Worm (Caenorhabditis elegans) whole organism, young adult: ENCODE results near the gene C32H11.3.

ENCODE experiments used
- D2030.7 ChIP-seq: fragments of 200-800 bp; sonication (Bioruptor generic); IDR thresholded peaks from 2 replicates; pipeline ENCODE4 v1.3.6; 2022; ENCODE audit warnings: missing genetic modification reagents, missing genetic modification characterization, missing compliant biosample characterization
- F55B11.4 ChIP-seq: sonication (generic microtip); optimal IDR thresholded peaks from 2 replicates; lab custom pipeline; 2016; ENCODE audit warnings: missing compliant biosample characterization, missing genetic modification characterization, borderline replicate concordance; ENCODE audit not compliant: insufficient read depth
- K12H6.12 ChIP-seq: fragments of 200-800 bp; sonication (Bioruptor generic); optimal IDR thresholded peaks from 2 replicates; lab custom pipeline; 2018; ENCODE audit warnings: mild to moderate bottlenecking, missing genetic modification characterization, missing compliant biosample characterization
- T07F8.4 ChIP-seq: sonication (generic microtip); optimal IDR thresholded peaks from 2 replicates; lab custom pipeline; 2016; ENCODE audit warnings: mild to moderate bottlenecking, missing genetic modification characterization, moderate library complexity, missing compliant biosample characterization
- Y53F4B.3 ChIP-seq: fragments of 200-800 bp; sonication (Bioruptor generic); IDR thresholded peaks from 2 replicates; pipeline ENCODE4 v1.3.6; 2022; ENCODE audit warnings: missing genetic modification reagents, missing genetic modification characterization, missing compliant biosample characterization
- Y53G8AR.9 ChIP-seq: fragments of 200-800 bp; sonication (Bioruptor generic); conservative IDR thresholded peaks from 2 replicates; pipeline ENCODE4 v1.3.6; 2022; ENCODE audit warnings: missing genetic modification reagents, missing genetic modification characterization, missing compliant biosample characterization
- attf-6 ChIP-seq: fragments of 200-800 bp; sonication (Bioruptor generic); IDR thresholded peaks from 2 replicates; pipeline ENCODE4 v1.3.6; 2022; ENCODE audit warnings: missing genetic modification reagents, missing genetic modification characterization, missing compliant biosample characterization
- cebp-1 ChIP-seq, 2 experiments: fragments of 200-800 bp in 1 of 2; sonication (Bioruptor generic) in 1 of 2; sonication (generic microtip) in 1 of 2; IDR thresholded peaks in 1 of 2; optimal IDR thresholded peaks in 1 of 2; 2 replicates each; pipeline versions ENCODE4 v1.3.6 to Lab custom; 2017 to 2022; ENCODE audit warnings: missing compliant biosample characterization in 2 of 2, missing genetic modification characterization in 2 of 2, mild to moderate bottlenecking in 1 of 2, missing genetic modification reagents in 1 of 2, moderate library complexity in 1 of 2
- ceh-40 ChIP-seq: fragments of 200-800 bp; sonication (Bioruptor generic); IDR thresholded peaks from 2 replicates; pipeline ENCODE4 v1.3.6; 2022; ENCODE audit warnings: missing genetic modification characterization, missing compliant biosample characterization
- ceh-58 ChIP-seq: fragments of 200-800 bp; sonication (Bioruptor generic); IDR thresholded peaks from 2 replicates; pipeline ENCODE4 v1.3.6; 2022; ENCODE audit warnings: missing genetic modification characterization, missing compliant biosample characterization
- chd-7 ChIP-seq: sonication (generic microtip); optimal IDR thresholded peaks from 2 replicates; lab custom pipeline; 2016; ENCODE audit warnings: mild to moderate bottlenecking, missing genetic modification characterization, moderate library complexity, missing compliant biosample characterization
- die-1 ChIP-seq: sonication (generic microtip); optimal IDR thresholded peaks from 2 replicates; lab custom pipeline; 2016; ENCODE audit warnings: missing genotype, mild to moderate bottlenecking, missing genetic modification characterization, missing compliant biosample characterization
- dpl-1 ChIP-seq: fragments of 150-350 bp; optimal IDR thresholded peaks from 2 replicates; lab custom pipeline; 2014; ENCODE audit warnings: missing biosample characterization, missing genetic modification reagents, missing genetic modification characterization
- efl-1 ChIP-seq: fragments of 150-350 bp; optimal IDR thresholded peaks from 2 replicates; lab custom pipeline; 2014; ENCODE audit warnings: missing biosample characterization, missing genetic modification reagents, missing genetic modification characterization
- ets-4 ChIP-seq: fragments of 200-800 bp; sonication (Bioruptor generic); optimal IDR thresholded peaks from 2 replicates; lab custom pipeline; 2018; ENCODE audit warnings: mild to moderate bottlenecking, missing genetic modification characterization, missing compliant biosample characterization
- hsf-1 ChIP-seq: fragments of 200-800 bp; sonication (Bioruptor generic); IDR thresholded peaks from 2 replicates; pipeline ENCODE4 v1.3.6; 2022; ENCODE audit warnings: missing genetic modification reagents, missing genetic modification characterization, missing compliant biosample characterization
- madf-10 ChIP-seq: sonication (generic microtip); optimal IDR thresholded peaks from 2 replicates; lab custom pipeline; 2016; ENCODE audit warnings: mild to moderate bottlenecking, missing genetic modification characterization, missing compliant biosample characterization
- nhr-27 ChIP-seq: fragments of 200-800 bp; sonication (Bioruptor generic); optimal IDR thresholded peaks from 2 replicates; lab custom pipeline; 2018; ENCODE audit warnings: mild to moderate bottlenecking, missing genetic modification characterization, moderate library complexity, missing compliant biosample characterization
- nhr-80 ChIP-seq: sonication (generic microtip); optimal IDR thresholded peaks from 2 replicates; lab custom pipeline; 2016; ENCODE audit warnings: missing genetic modification characterization, missing compliant biosample characterization
- rcor-1 ChIP-seq: fragments of 200-800 bp; sonication (Bioruptor generic); IDR thresholded peaks from 2 replicates; pipeline ENCODE4 v1.3.6; 2022; ENCODE audit warnings: missing genetic modification reagents, missing genetic modification characterization, missing compliant biosample characterization
- rpc-1 ChIP-seq, 2 experiments: fragments of 150-350 bp in 1 of 2; sonication (generic microtip) in 1 of 2; optimal IDR thresholded peaks; 2 replicates each; lab custom pipeline; 2014 to 2018; ENCODE audit warnings: missing biosample characterization in 1 of 2, missing genetic modification characterization in 1 of 2, missing genetic modification reagents in 1 of 2, missing genotype in 1 of 2
- snpc-1.1 ChIP-seq: sonication (generic microtip); optimal IDR thresholded peaks from 2 replicates; lab custom pipeline; 2017; ENCODE audit warnings: missing genetic modification characterization, mild to moderate bottlenecking, missing compliant biosample characterization, antibody characterized with exemption, moderate library complexity, missing genotype, missing genetic modification reagents; ENCODE audit not compliant: insufficient read depth
- snpc-1.3 ChIP-seq: sonication (generic microtip); optimal IDR thresholded peaks from 2 replicates; lab custom pipeline; 2017; ENCODE audit warnings: missing genetic modification characterization, mild to moderate bottlenecking, missing compliant biosample characterization, antibody characterized with exemption, moderate library complexity, missing genotype, missing genetic modification reagents; ENCODE audit not compliant: insufficient read depth
- somi-1 ChIP-seq: fragments of 200-800 bp; sonication (Bioruptor generic); optimal IDR thresholded peaks from 2 replicates; lab custom pipeline; 2018; ENCODE audit warnings: mild to moderate bottlenecking, missing genetic modification characterization, missing compliant biosample characterization
- sptf-2 ChIP-seq: fragments of 200-800 bp; sonication (Bioruptor generic); optimal IDR thresholded peaks from 2 replicates; lab custom pipeline; 2018; ENCODE audit warnings: mild to moderate bottlenecking, missing genetic modification characterization, missing compliant biosample characterization
- unc-62 ChIP-seq: fragments of 150-350 bp; optimal IDR thresholded peaks from 2 replicates; lab custom pipeline; 2014; ENCODE audit warnings: missing biosample characterization, missing genetic modification reagents, missing genetic modification characterization
- zfh-2 ChIP-seq: fragments of 200-800 bp; sonication (Bioruptor generic); conservative IDR thresholded peaks from 2 replicates; pipeline ENCODE4 v1.3.6; 2022; ENCODE audit warnings: missing genetic modification reagents, missing genetic modification characterization, missing compliant biosample characterization
- ztf-22 ChIP-seq: fragments of 200-800 bp; sonication (Bioruptor generic); optimal IDR thresholded peaks from 2 replicates; lab custom pipeline; 2018; ENCODE audit warnings: mild to moderate bottlenecking, missing genetic modification characterization, moderate library complexity, missing compliant biosample characterization
- ztf-28 ChIP-seq: fragments of 200-800 bp; sonication (Bioruptor generic); IDR thresholded peaks from 2 replicates; pipeline ENCODE4 v1.3.6; 2022; ENCODE audit warnings: missing genetic modification reagents, missing genetic modification characterization, missing compliant biosample characterization

The C32H11.3 gene

DNA sequence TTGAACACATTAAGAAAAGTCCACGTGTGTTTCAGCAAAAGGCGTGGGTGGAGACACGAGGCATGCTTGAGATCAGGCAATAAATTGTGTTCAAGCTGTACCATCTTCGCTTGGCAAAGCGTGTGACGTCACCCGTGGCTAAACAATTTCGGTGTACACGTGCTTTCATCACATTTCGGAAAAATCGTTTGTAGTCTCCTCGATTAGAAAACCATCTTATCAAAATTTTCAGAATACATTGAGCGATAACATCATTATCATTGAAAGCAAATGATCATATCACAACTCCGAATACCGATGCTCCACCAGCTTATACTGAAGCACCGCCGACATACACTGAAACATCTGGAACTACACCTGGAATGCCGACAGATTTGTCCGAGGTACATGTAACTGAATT, 16.8 kb upstream of the C32H11.3 start:
- peak; percentile 18 for TF ChIP-seq nhr-80 (tag; lab: Kevin White, UChicago)
- TF ChIP-seq hsf-1: no peak

DNA sequence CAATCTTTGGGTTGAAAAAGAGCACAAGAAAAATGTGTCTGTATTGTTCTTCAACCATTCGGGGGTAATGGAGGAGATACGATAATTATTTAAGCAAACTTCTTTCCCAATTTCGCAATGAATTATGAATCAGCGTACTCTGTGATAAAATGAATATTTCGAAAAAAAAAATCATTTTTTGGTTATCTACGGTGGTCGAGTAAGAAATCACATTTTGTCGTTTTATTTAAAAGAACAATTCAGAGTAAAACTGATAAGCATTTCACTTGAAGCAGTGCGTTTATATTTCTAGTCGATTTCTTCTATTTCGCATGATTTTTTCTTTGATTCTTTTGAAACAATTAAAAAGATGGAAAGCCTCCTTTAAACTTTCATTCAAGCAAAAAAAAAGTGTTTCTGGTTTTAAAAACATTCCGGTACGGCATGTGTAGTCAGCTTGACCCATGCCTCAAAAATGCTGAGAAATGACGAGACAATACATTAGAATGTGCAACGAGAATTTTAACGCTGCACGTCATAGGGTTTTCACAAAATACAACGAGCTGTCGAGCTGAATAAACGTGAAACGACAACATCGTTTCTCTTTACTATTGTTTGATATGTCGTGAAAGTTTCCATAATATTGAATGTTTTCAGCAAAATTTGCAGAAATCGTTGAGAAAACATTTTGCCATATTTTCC, 15.8 kb upstream of the C32H11.3 start, which contains the start of gene K08D8.2:
Gene K08D8.2, plus strand, starts transcription at position 631 of the 681 bp plus-strand sequence.
- TF ChIP-seq snpc-1.1 (tag; lab: Kevin White, UChicago): no peak
- peak; percentile 37 for TF ChIP-seq nhr-80 (tag; lab: Kevin White, UChicago)
- 0 out of 2 replicates have a peak, but pooled peaks have one; percentile 23 for TF ChIP-seq cebp-1 (GFP tag; IDR thresholded peaks at IDR 0.05; lab: Robert Waterston, UW)
- peak; percentile 10 for TF ChIP-seq cebp-1 (tag; optimal IDR thresholded peaks at IDR 0.05; lab: Kevin White, UChicago)
- TF ChIP-seq nhr-27 (tag; lab: Kevin White, UChicago): no peak
- no peak for TF ChIP-seq D2030.7 (GFP tag; lab: Robert Waterston, UW)

DNA sequence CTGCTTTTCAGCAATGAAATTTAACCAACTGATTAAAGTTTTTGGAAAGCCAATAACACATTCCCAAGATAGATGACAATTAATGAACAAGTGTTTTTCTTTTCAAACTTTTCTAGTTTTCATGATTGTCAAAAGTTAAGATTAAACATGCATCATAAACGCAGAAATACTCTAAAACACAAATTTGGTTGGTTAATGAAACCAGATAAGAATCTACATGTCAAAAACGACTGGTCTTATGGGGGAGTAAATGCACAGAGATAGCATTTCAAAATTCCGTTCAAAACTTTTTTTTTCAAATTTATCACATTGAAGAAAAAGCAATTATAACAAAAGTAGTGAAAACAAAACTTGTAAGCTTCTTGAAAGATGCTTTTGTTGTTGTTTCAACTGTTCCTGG, 14.7 kb upstream of the C32H11.3 start:
- TF ChIP-seq zfh-2 (GFP tag; lab: Robert Waterston, UW) (no peak), nhr-80 (tag; lab: Kevin White, UChicago) (peak; percentile 43), ceh-40 (GFP tag; lab: Robert Waterston, UW) (no peak), chd-7 (tag; lab: Kevin White, UChicago) (no peak), attf-6 (GFP tag; lab: Robert Waterston, UW) (no peak), F55B11.4 (tag; lab: Kevin White, UChicago) (no peak), ztf-28 (GFP tag; lab: Robert Waterston, UW) (no peak)
- TF ChIP-seq, all 124 proteins: peak for 1

DNA sequence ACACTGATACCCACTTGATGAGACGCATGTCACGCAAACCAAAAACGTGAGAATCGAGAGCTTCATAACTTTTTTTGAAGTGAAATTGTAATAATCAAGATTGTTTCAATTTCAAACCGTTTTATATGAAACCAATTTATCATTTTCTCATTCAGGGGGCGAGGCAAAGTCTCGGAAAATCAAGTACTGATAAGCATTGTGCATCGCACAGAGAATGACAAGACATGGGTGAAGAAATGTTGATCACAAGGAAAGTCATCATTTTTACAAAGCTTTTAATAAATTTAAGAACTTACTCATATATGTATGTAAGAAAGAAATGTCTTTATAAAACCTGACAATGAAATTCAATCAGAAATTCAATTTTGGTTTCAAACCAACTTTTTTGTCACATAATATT, 11.8 kb upstream of the C32H11.3 start, which contains the start of gene K08D8.3:
Gene K08D8.3, minus strand, starts transcription at position 131 of the 400 bp plus-strand sequence.
- TF ChIP-seq nhr-80 (tag; lab: Kevin White, UChicago) (peak; percentile 75), rpc-1 (optimal IDR thresholded peaks at IDR 0.05; lab: Kevin White, UChicago) (no peak), rpc-1 (tag; optimal IDR thresholded peaks at IDR 0.05; lab: Kevin White, UChicago) (no peak)
- TF ChIP-seq, all 124 proteins: peak for 1

DNA sequence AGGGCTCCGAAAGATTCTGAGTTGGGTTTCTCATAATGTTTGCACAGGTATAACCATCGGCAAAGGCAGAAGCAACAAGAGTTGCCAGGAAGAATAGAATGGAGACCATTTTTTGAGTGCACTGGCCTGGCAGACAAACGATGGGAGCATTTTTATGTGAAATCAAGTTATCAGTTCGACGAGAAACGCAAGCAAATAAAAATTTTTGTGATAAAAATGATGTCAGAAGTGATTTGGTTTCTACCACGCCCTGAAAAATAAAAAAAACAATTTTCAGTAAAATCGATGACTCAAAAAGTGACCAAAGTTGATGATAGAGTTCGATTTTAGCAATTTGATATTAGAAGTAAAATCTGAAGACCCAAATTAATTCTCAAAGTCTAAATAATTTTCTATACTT, 8.5 kb upstream of the C32H11.3 start, which contains the start of gene K08D8.4:
Gene K08D8.4, minus strand, starts transcription at position 128 of the 400 bp plus-strand sequence.
- TF ChIP-seq nhr-80 (tag; lab: Kevin White, UChicago) (peak; percentile 74), snpc-1.3 (no peak)

DNA sequence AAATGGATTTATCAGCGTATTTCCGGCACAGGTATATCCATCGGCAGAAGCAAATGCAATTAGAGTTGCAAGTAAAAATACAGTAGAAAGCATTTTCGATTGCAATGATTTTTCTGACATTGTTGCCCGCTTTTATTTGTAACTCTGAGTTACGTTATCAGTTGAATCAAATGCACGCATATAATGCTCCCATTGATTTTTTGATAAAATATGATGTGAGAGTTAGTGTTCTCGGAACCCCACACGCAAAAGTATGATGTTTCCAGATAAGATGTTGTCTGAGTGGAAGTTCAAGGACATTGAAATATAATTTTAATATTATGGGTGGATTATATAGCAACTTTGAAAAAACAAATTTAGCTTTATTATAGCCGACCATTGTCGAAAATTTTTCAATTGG, 6.4 kb upstream of the C32H11.3 start, which contains the start of gene K08D8.5:
Gene K08D8.5, minus strand, starts transcription at position 140 of the 400 bp plus-strand sequence.
- TF ChIP-seq die-1 (no peak), nhr-80 (tag; lab: Kevin White, UChicago) (peak; percentile 33)

DNA sequence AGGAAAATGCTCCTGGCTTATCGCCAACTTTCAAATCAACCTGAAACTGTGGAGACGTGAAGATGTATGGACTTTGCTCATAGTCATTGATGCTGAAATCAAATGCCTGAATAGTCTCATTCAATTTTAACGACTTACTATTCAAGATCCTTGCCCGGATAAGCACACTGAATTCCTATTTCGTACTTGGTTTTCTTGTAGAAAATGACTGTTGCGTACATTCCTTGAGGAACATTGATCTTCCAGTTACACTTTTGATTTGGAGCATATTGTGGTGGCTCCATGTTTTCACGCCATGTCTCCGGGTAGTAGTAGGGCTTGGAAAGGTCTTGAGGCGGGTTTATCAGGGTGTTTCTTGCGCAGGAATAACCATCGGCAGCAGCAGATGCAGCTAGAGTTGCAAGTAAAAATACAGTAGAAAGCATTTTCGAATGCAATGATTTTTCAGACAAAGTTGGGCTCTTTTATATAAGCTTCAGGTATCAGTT, 3.8 kb upstream of the C32H11.3 start, which contains the start of gene irg-6:
Gene irg-6, minus strand, starts transcription at position 438 of the 488 bp plus-strand sequence.
- TF ChIP-seq somi-1 (no peak), hsf-1 (no peak), Y53G8AR.9 (GFP tag; lab: Robert Waterston, UW) (no peak), Y53F4B.3 (GFP tag; lab: Robert Waterston, UW) (no peak), attf-6 (GFP tag; lab: Robert Waterston, UW) (no peak), dpl-1 (GFP tag; lab: Kevin White, UChicago) (no peak), ceh-58 (GFP tag; lab: Robert Waterston, UW) (no peak), K12H6.12 (tag; lab: Kevin White, UChicago) (no peak), efl-1 (no peak), unc-62 (no peak), ztf-22 (GFP tag; lab: Kevin White, UChicago) (no peak), rcor-1 (no peak), madf-10 (tag; lab: Kevin White, UChicago) (no peak), ets-4 (no peak), T07F8.4 (no peak), sptf-2 (GFP tag; lab: Kevin White, UChicago) (no peak)
- TF ChIP-seq, all 124 proteins: peak for 0
